Worm (Caenorhabditis elegans) whole organism, L2 larva: ENCODE data around the gene nipi-3.

Experiments
- C34F6.9 ChIP-seq: fragments of 150-350 bp; optimal IDR thresholded peaks from 2 replicates; lab custom pipeline; 2014; ENCODE audit warnings: missing biosample characterization, missing genetic modification characterization
- F13H6.1 ChIP-seq: sonication (generic microtip); optimal IDR thresholded peaks from 2 replicates; lab custom pipeline; 2016; ENCODE audit warnings: missing genetic modification characterization, missing compliant biosample characterization
- Y55F3AM.14 ChIP-seq: fragments of 200-800 bp; sonication (Bioruptor generic); optimal IDR thresholded peaks from 2 replicates; lab custom pipeline; 2018; ENCODE audit warnings: mild to moderate bottlenecking, missing genetic modification characterization, missing compliant biosample characterization
- alr-1 ChIP-seq: fragments of 150-350 bp; optimal IDR thresholded peaks from 2 replicates; lab custom pipeline; 2014; ENCODE audit warnings: missing biosample characterization, missing genetic modification characterization
- aly-2 ChIP-seq: fragments of 150-350 bp; optimal IDR thresholded peaks from 2 replicates; lab custom pipeline; 2014; ENCODE audit warnings: missing biosample characterization, missing genetic modification characterization
- blmp-1 ChIP-seq: sonication (generic microtip); optimal IDR thresholded peaks from 2 replicates; lab custom pipeline; 2017; ENCODE audit warnings: missing genetic modification characterization, mild to moderate bottlenecking, missing compliant biosample characterization, antibody characterized with exemption, moderate library complexity; ENCODE audit not compliant: insufficient read depth
- ceh-16 ChIP-seq: fragments of 150-350 bp; optimal IDR thresholded peaks from 2 replicates; lab custom pipeline; 2014; ENCODE audit warnings: missing biosample characterization, missing genetic modification characterization
- ceh-82 ChIP-seq: fragments of 150-350 bp; optimal IDR thresholded peaks from 2 replicates; lab custom pipeline; 2014; ENCODE audit warnings: missing biosample characterization, missing genetic modification characterization
- crh-2 ChIP-seq: sonication (generic microtip); optimal IDR thresholded peaks from 2 replicates; lab custom pipeline; 2017; ENCODE audit warnings: missing biosample characterization, missing genetic modification characterization
- dmd-4 ChIP-seq: sonication (generic microtip); optimal IDR thresholded peaks from 2 replicates; lab custom pipeline; 2017; ENCODE audit warnings: missing biosample characterization, missing genetic modification characterization
- egl-27 ChIP-seq: sonication (generic microtip); optimal IDR thresholded peaks from 3 replicates; lab custom pipeline; 2017; ENCODE audit warnings: missing biosample characterization, missing genetic modification reagents, missing genetic modification characterization
- elt-1 ChIP-seq: fragments of 150-350 bp; optimal IDR thresholded peaks from 2 replicates; lab custom pipeline; 2014; ENCODE audit warnings: missing biosample characterization, missing genetic modification characterization
- elt-3 ChIP-seq: sonication (generic microtip); optimal IDR thresholded peaks from 2 replicates; lab custom pipeline; 2017; ENCODE audit warnings: missing biosample characterization, missing genetic modification characterization
- fos-1 ChIP-seq: fragments of 150-350 bp; optimal IDR thresholded peaks from 2 replicates; lab custom pipeline; 2014; ENCODE audit warnings: missing biosample characterization, missing genetic modification characterization
- gmeb-1 ChIP-seq: fragments of 150-350 bp; optimal IDR thresholded peaks from 2 replicates; lab custom pipeline; 2014; ENCODE audit warnings: missing biosample characterization, missing genetic modification characterization
- lin-13 ChIP-seq: fragments of 150-350 bp; optimal IDR thresholded peaks from 2 replicates; lab custom pipeline; 2014; ENCODE audit warnings: missing biosample characterization, missing genetic modification reagents, missing genetic modification characterization
- lsy-2 ChIP-seq, 2 experiments: fragments of 150-350 bp in 1 of 2; sonication (generic microtip) in 1 of 2; optimal IDR thresholded peaks; 2 replicates each; lab custom pipeline; 2014 to 2017; ENCODE audit warnings: missing biosample characterization in 2 of 2, missing genetic modification characterization in 2 of 2
- mab-5 ChIP-seq: fragments of 150-350 bp; optimal IDR thresholded peaks from 2 replicates; lab custom pipeline; 2014; ENCODE audit warnings: missing biosample characterization, missing genetic modification characterization
- mbf-1 ChIP-seq: sonication (generic microtip); optimal IDR thresholded peaks from 2 replicates; lab custom pipeline; 2017; ENCODE audit warnings: missing biosample characterization, missing genetic modification characterization
- mdl-1 ChIP-seq, 2 experiments: fragments of 150-350 bp in 1 of 2; sonication (generic microtip) in 1 of 2; optimal IDR thresholded peaks; 2 replicates each; lab custom pipeline; 2017; ENCODE audit warnings: missing biosample characterization in 2 of 2, missing genetic modification characterization in 2 of 2
- nhr-10 ChIP-seq: sonication (generic microtip); optimal IDR thresholded peaks from 2 replicates; lab custom pipeline; 2017; ENCODE audit warnings: missing biosample characterization, missing genetic modification characterization
- nhr-12 ChIP-seq: fragments of 150-350 bp; optimal IDR thresholded peaks from 2 replicates; lab custom pipeline; 2014; ENCODE audit warnings: missing biosample characterization, missing genetic modification characterization
- nhr-129 ChIP-seq: fragments of 150-350 bp; optimal IDR thresholded peaks from 2 replicates; lab custom pipeline; 2014; ENCODE audit warnings: missing biosample characterization, missing genetic modification characterization
- nhr-21 ChIP-seq: fragments of 150-350 bp; optimal IDR thresholded peaks from 2 replicates; lab custom pipeline; 2014; ENCODE audit warnings: missing biosample characterization, missing genetic modification characterization
- nhr-23 ChIP-seq: fragments of 150-350 bp; optimal IDR thresholded peaks from 2 replicates; lab custom pipeline; 2014; ENCODE audit warnings: missing biosample characterization, missing genetic modification reagents, missing genetic modification characterization
- nhr-25 ChIP-seq: fragments of 150-350 bp; sonication (generic microtip); optimal IDR thresholded peaks from 3 replicates; lab custom pipeline; 2014; ENCODE audit warnings: missing biosample characterization, missing genetic modification characterization
- peb-1 ChIP-seq: fragments of 150-350 bp; optimal IDR thresholded peaks from 2 replicates; lab custom pipeline; 2014; ENCODE audit warnings: missing biosample characterization, missing genetic modification characterization
- sem-4 ChIP-seq: fragments of 150-350 bp; optimal IDR thresholded peaks from 2 replicates; lab custom pipeline; 2014; ENCODE audit warnings: missing biosample characterization, missing genetic modification reagents, missing genetic modification characterization
- skn-1 ChIP-seq: sonication (generic microtip); optimal IDR thresholded peaks from 2 replicates; lab custom pipeline; 2017; ENCODE audit warnings: missing biosample characterization, missing genetic modification characterization
- sma-3 ChIP-seq: sonication (generic microtip); optimal IDR thresholded peaks from 2 replicates; lab custom pipeline; 2016; ENCODE audit warnings: missing genetic modification reagents, missing genetic modification characterization, missing compliant biosample characterization
- sma-9 ChIP-seq, 2 experiments: fragments of 150-350 bp in 1 of 2; sonication (generic microtip) in 1 of 2; optimal IDR thresholded peaks; 2 replicates each; lab custom pipeline; 2014 to 2016; ENCODE audit warnings: missing genetic modification characterization in 2 of 2, mild to moderate bottlenecking in 1 of 2, missing biosample characterization in 1 of 2, missing compliant biosample characterization in 1 of 2, missing genetic modification reagents in 1 of 2, moderate library complexity in 1 of 2
- snpc-4 ChIP-seq: fragments of 150-350 bp; optimal IDR thresholded peaks from 2 replicates; lab custom pipeline; 2014; ENCODE audit warnings: missing biosample characterization, missing genetic modification characterization
- unc-55 ChIP-seq: fragments of 150-350 bp; sonication (generic microtip); optimal IDR thresholded peaks from 3 replicates; lab custom pipeline; 2014; ENCODE audit warnings: missing biosample characterization, missing genetic modification reagents, missing genetic modification characterization
- unc-62 ChIP-seq: fragments of 150-350 bp; optimal IDR thresholded peaks from 2 replicates; lab custom pipeline; 2014; ENCODE audit warnings: missing biosample characterization, missing genetic modification reagents, missing genetic modification characterization
- zag-1 ChIP-seq: fragments of 150-350 bp; optimal IDR thresholded peaks from 2 replicates; lab custom pipeline; 2014; ENCODE audit warnings: missing biosample characterization, missing genetic modification characterization

The nipi-3 gene

ce11 chrX:15626119-15626850 lies 18.5 kb downstream of the nipi-3 start:
- TF ChIP-seq crh-2 (tag; lab: Kevin White, UChicago) (no peak), blmp-1 (tag; lab: Kevin White, UChicago) (peak; percentile 43), elt-1 (tag; lab: Kevin White, UChicago) (no peak), nhr-21 (tag; lab: Kevin White, UChicago) (peak; percentile 51), mab-5 (tag; lab: Kevin White, UChicago) (peak; percentile 61), sma-3 (GFP tag; lab: Kevin White, UChicago) (peak; percentile 51), nhr-25 (tag; lab: Kevin White, UChicago) (peak; percentile 57), sma-9 (GFP tag; optimal IDR thresholded peaks at IDR 0.05; lab: Kevin White, UChicago) (peak; percentile 67), sma-9 (tag; optimal IDR thresholded peaks at IDR 0.05; lab: Kevin White, UChicago) (no peak), fos-1 (peak; percentile 38)

ce11 chrX:15627814-15628213 lies 20.0 kb downstream of the nipi-3 start:
- TF ChIP-seq dmd-4 (tag; lab: Kevin White, UChicago): no peak
- no peak for TF ChIP-seq snpc-4 (tag; lab: Kevin White, UChicago)
- TF ChIP-seq elt-3 (tag; lab: Kevin White, UChicago): no peak
- TF ChIP-seq nhr-10 (tag; lab: Kevin White, UChicago): no peak
- TF ChIP-seq nhr-25 (tag; lab: Kevin White, UChicago): peak; percentile 37

ce11 chrX:15628945-15629344 lies 21.2 kb downstream of the nipi-3 start:
- TF ChIP-seq Y55F3AM.14 (GFP tag; lab: Kevin White, UChicago) (no peak), fos-1 (no peak), peb-1 (tag; lab: Kevin White, UChicago) (no peak), unc-55 (GFP tag; lab: Kevin White, UChicago) (no peak), nhr-12 (tag; lab: Kevin White, UChicago) (no peak), ceh-16 (tag; lab: Kevin White, UChicago) (no peak)

- TF ChIP-seq crh-2 (tag; lab: Kevin White, UChicago) (peak; percentile 31), skn-1 (no peak), nhr-129 (tag; lab: Kevin White, UChicago) (peak; percentile 24), sma-9 (GFP tag; optimal IDR thresholded peaks at IDR 0.05; lab: Kevin White, UChicago) (peak; percentile 54), sma-9 (tag; optimal IDR thresholded peaks at IDR 0.05; lab: Kevin White, UChicago) (no peak), F13H6.1 (peak; percentile 28), alr-1 (tag; lab: Kevin White, UChicago) (no peak)
Observed at ce11 chrX:15629615-15630014, 21.8 kb downstream of the nipi-3 start.

ce11 chrX:15630340-15630739 lies 22.6 kb downstream of the nipi-3 start, which contains the start of gene K09E9.4:
K09E9.4 (minus strand) TSS chrX:15630440.
- no peak for TF ChIP-seq nhr-12 (tag; lab: Kevin White, UChicago)
- peak; percentile 1 for TF ChIP-seq nhr-25 (tag; lab: Kevin White, UChicago)
- TF ChIP-seq lsy-2 (tag; optimal IDR thresholded peaks at IDR 0.05; lab: Kevin White, UChicago): no peak

ce11 chrX:15630790-15631204 lies 23.0 kb downstream of the nipi-3 start:
- TF ChIP-seq gmeb-1 (tag; lab: Kevin White, UChicago) (no peak), lin-13 (GFP tag; lab: Kevin White, UChicago) (peak; percentile 2), F13H6.1 (peak; percentile 44), ceh-82 (tag; lab: Kevin White, UChicago) (no peak), lsy-2 (tag; optimal IDR thresholded peaks at IDR 0.05; lab: Kevin White, UChicago) (peak; percentile 42 to 44), sma-3 (GFP tag; lab: Kevin White, UChicago) (no peak), snpc-4 (tag; lab: Kevin White, UChicago) (peak; percentile 48), crh-2 (tag; lab: Kevin White, UChicago) (peak; percentile 45), mab-5 (tag; lab: Kevin White, UChicago) (peak; percentile 51), nhr-129 (tag; lab: Kevin White, UChicago) (peak; percentile 64), elt-1 (tag; lab: Kevin White, UChicago) (no peak), mdl-1 (tag; optimal IDR thresholded peaks at IDR 0.05; lab: Kevin White, UChicago) (peak in 1 of 2 experiments; percentile 28), unc-62 (GFP tag; lab: Kevin White, UChicago) (no peak), C34F6.9 (tag; lab: Kevin White, UChicago) (peak; percentile 70), nhr-23 (no peak), egl-27 (tag; lab: Kevin White, UChicago) (peak; percentile 25), fos-1 (peak; percentile 30), sem-4 (tag; lab: Kevin White, UChicago) (peak; percentile 35), zag-1 (tag; lab: Kevin White, UChicago) (peak; percentile 26), mbf-1 (tag; lab: Kevin White, UChicago) (no peak), unc-55 (GFP tag; lab: Kevin White, UChicago) (peak; percentile 44), aly-2 (tag; lab: Kevin White, UChicago) (no peak)
- TF ChIP-seq, all 48 proteins: peak for 14
